Fruit fly (Drosophila melanogaster): ENCODE data around the gene CCT1.

Gene CCT1

DNA sequence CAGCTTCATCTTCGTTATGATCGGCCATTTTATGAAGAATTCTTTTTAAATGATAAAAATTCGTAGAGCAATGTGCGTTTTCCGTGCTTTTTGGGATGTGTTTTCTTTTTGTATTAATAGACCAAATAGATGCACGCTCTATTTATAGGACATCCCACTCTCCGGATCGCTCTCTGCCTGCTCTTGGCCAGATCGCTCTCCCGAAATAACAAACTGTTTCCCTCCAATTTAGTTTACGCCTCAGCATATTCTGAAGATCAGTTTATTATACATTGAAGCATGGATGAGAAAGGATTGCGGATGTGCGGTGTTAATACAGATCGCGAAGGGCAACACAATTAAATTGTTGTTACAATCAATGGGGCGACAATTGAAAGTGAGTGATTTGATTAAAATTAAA lies 2.4 kb downstream of the CCT1 start, which contains the start of gene CG5376:
CG5376 (minus strand) TSS at position 101 of the 400 bp plus-strand sequence.
- TF ChIP-seq Trl (optimal IDR thresholded peaks at IDR 0.05) (peak; percentile 12 to 13), Trl (GFP tag; optimal IDR thresholded peaks at IDR 0.05) (no peak), Lim3 (GFP tag; IDR thresholded peaks at IDR 0.05) (no peak)

DNA sequence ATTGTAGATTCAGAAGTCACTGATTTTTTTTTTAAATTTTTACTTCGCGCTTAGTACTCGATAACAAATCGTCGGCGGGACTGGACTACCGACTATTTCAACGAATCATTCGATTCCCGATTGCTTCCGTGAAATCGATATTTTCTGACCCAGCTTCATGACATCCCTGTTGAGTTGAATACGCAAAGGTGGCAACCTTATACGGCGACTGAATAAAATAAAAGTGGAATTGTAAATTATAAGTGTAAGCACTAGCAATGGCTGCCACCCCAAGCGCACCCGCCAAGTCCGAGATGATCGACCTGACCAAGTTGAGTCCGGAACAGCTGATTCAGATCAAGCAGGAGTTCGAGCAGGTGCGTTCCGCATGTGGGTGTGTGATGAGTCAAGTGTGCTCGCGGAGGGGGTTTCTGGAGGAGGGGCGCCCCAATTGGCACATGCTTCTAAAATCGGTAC lies 4.2 kb downstream of the CCT1 start, which contains the start of gene Pfdn5:
Pfdn5 (plus strand) TSS at position 3 of the 456 bp plus-strand sequence.
- TF ChIP-seq CG9215 (GFP tag; IDR thresholded peaks at IDR 0.05) (no peak), H2.0 (GFP tag; IDR thresholded peaks at IDR 0.05) (no peak), croc (GFP tag; conservative IDR thresholded peaks at IDR 0.05) (no peak), exex (tag; optimal IDR thresholded peaks at IDR 0.05) (no peak), CG14860 (GFP tag; IDR thresholded peaks at IDR 0.05; ENCODE audit: partially characterized antibody) (peak; percentile 88), Ets65A (GFP tag) (no peak), CG13424 (tag; optimal IDR thresholded peaks at IDR 0.05) (no peak), CG3726 (GFP tag; IDR thresholded peaks at IDR 0.05) (no peak), Atf-2 (GFP tag; optimal IDR thresholded peaks at IDR 0.05) (no peak), E2f1 (GFP tag; IDR thresholded peaks at IDR 0.05) (no peak), CG17385 (GFP tag; optimal IDR thresholded peaks at IDR 0.05) (no peak), CG14667 (GFP tag; IDR thresholded peaks at IDR 0.05) (no peak), BEAF-32 (GFP tag; optimal IDR thresholded peaks at IDR 0.05) (peak; percentile 73), CG17186 (GFP tag; optimal IDR thresholded peaks at IDR 0.05) (peak; percentile 4), wek (GFP tag; optimal IDR thresholded peaks at IDR 0.05) (no peak), bigmax (GFP tag; optimal IDR thresholded peaks at IDR 0.05) (peak; percentile 15), sc (optimal IDR thresholded peaks at IDR 0.05) (no peak), sc (GFP tag; optimal IDR thresholded peaks at IDR 0.05) (no peak), dimm (GFP tag; IDR thresholded peaks at IDR 0.05) (no peak), slp2 (GFP tag; optimal IDR thresholded peaks at IDR 0.05) (no peak), da (GFP tag; optimal IDR thresholded peaks at IDR 0.05) (no peak), CG8765 (GFP tag; IDR thresholded peaks at IDR 0.05) (no peak), Fer1 (GFP tag; optimal IDR thresholded peaks at IDR 0.05) (no peak), grau (tag; optimal IDR thresholded peaks at IDR 0.05) (no peak), sob (GFP tag; IDR thresholded peaks at IDR 0.05) (no peak), sens (GFP tag) (peak; percentile 75), mirr (GFP tag; optimal IDR thresholded peaks at IDR 0.05) (no peak), CG2875 (GFP tag; optimal IDR thresholded peaks at IDR 0.05) (no peak), CG1233 (GFP tag; optimal IDR thresholded peaks at IDR 0.05) (no peak), CG34376 (GFP tag; optimal IDR thresholded peaks at IDR 0.05) (no peak), Taf1 (GFP tag; IDR thresholded peaks at IDR 0.05) (no peak), org-1 (GFP tag; optimal IDR thresholded peaks at IDR 0.05) (no peak), psq (GFP tag; optimal IDR thresholded peaks at IDR 0.05) (no peak), h (optimal IDR thresholded peaks at IDR 0.05) (no peak), br (optimal IDR thresholded peaks at IDR 0.05) (no peak), tna (GFP tag; IDR thresholded peaks at IDR 0.05; ENCODE audit: partially characterized antibody) (peak; percentile 87), CG4730 (GFP tag; IDR thresholded peaks at IDR 0.05) (no peak), Fer3 (tag; optimal IDR thresholded peaks at IDR 0.05) (no peak), CG2120 (GFP tag; optimal IDR thresholded peaks at IDR 0.05) (peak; percentile 49), abd-A (tag; optimal IDR thresholded peaks at IDR 0.05) (no peak), cg (GFP tag; optimal IDR thresholded peaks at IDR 0.05) (no peak), CG42726 (GFP tag; IDR thresholded peaks at IDR 0.05; ENCODE audit: partially characterized antibody) (no peak), Aef1 (GFP tag; IDR thresholded peaks at IDR 0.05) (no peak), CG12071 (GFP tag; optimal IDR thresholded peaks at IDR 0.05) (no peak), CG17568 (GFP tag; optimal IDR thresholded peaks at IDR 0.05) (no peak), lola (GFP tag; optimal IDR thresholded peaks at IDR 0.05) (no peak), HHEX (GFP tag; optimal IDR thresholded peaks at IDR 0.05) (no peak), nau (GFP tag; optimal IDR thresholded peaks at IDR 0.05) (no peak)
